Worm (Caenorhabditis elegans) whole organism, midembryonic: ENCODE results near the gene rund-1.

Experiments used
- flt-1 ChIP-seq: fragments of 200-800 bp; sonication (Bioruptor generic); IDR thresholded peaks from 2 replicates; pipeline ENCODE4 v1.3.6; 2022; ENCODE audit warnings: missing genetic modification characterization, missing compliant biosample characterization
- med-1 ChIP-seq: sonication (generic microtip); optimal IDR thresholded peaks from 2 replicates; lab custom pipeline; 2017; ENCODE audit warnings: missing genetic modification characterization, mild to moderate bottlenecking, missing compliant biosample characterization, antibody characterized with exemption, missing genetic modification reagents; ENCODE audit not compliant: insufficient read depth
- ref-1 ChIP-seq: fragments of 200-800 bp; sonication (Bioruptor generic); conservative IDR thresholded peaks from 2 replicates; pipeline ENCODE4 v1.3.6; 2022; ENCODE audit warnings: missing genetic modification reagents, missing genetic modification characterization, missing compliant biosample characterization
- tab-1 ChIP-seq: fragments of 200-800 bp; sonication (Bioruptor generic); IDR thresholded peaks from 2 replicates; pipeline ENCODE4 v1.3.6; 2022; ENCODE audit warnings: missing genetic modification characterization, missing compliant biosample characterization
- ztf-29 ChIP-seq: fragments of 200-800 bp; sonication (Bioruptor generic); IDR thresholded peaks from 2 replicates; pipeline ENCODE4 v1.3.6; 2022; ENCODE audit warnings: missing genetic modification reagents, missing genetic modification characterization, missing compliant biosample characterization

DNA sequence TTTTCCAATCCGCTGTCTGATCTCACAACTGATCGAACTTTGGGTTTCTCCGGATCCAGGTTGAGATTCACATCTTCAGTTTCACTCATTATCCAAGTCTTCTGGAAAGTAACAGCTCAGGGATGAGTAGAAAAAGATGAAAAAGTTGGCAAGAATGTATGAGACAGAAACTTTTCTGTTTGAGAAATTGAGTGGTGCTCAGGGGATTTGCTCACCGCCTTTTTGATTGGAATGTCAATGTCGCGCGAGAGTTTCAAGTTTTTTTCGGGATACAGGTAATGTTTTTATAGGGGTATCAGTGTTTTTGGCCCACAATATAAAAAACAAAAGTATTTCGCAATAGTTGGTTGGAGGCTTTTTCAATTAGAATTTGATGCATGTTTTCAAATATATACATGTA is 40.4 kb downstream of the rund-1 start, which contains the start of gene unc-96:
- TF ChIP-seq ztf-29 (GFP tag; lab: Robert Waterston, UW): no peak
- TF ChIP-seq med-1 (GFP tag; lab: Kevin White, UChicago): no peak
- no peak for TF ChIP-seq flt-1
- no peak for TF ChIP-seq ref-1
- TF ChIP-seq tab-1 (GFP tag; lab: Robert Waterston, UW): no peak
